Worm (Caenorhabditis elegans): Measurements from ENCODE around the gene K02D10.3.

The K02D10.3 gene

ce11 chrIII:8737391-8737790 is 34.4 kb downstream of the K02D10.3 start:
- TF ChIP-seq ceh-45 (GFP tag; IDR thresholded peaks at IDR 0.05) (no peak), hlh-13 (GFP tag; optimal IDR thresholded peaks at IDR 0.05) (no peak), hlh-6 (tag; optimal IDR thresholded peaks at IDR 0.05) (no peak), pax-1 (tag; optimal IDR thresholded peaks at IDR 0.05) (no peak), elt-2 (tag; optimal IDR thresholded peaks at IDR 0.05) (no peak), syd-9 (tag; optimal IDR thresholded peaks at IDR 0.05) (no peak), unc-42 (tag; optimal IDR thresholded peaks at IDR 0.05) (peak; percentile 87), ceh-22 (tag; optimal IDR thresholded peaks at IDR 0.05) (no peak)

ce11 chrIII:8734327-8734885 is 37.3 kb downstream of the K02D10.3 start:
- TF ChIP-seq ceh-34 (tag; optimal IDR thresholded peaks at IDR 0.05) (peak; percentile 15), unc-55 (GFP tag; optimal IDR thresholded peaks at IDR 0.05) (peak; percentile 2), zip-5 (tag; optimal IDR thresholded peaks at IDR 0.05) (no peak), pqm-1 (tag; optimal IDR thresholded peaks at IDR 0.05) (no peak), ceh-18 (tag; optimal IDR thresholded peaks at IDR 0.05) (peak; percentile 72), ceh-31 (tag; optimal IDR thresholded peaks at IDR 0.05) (peak; percentile 2)

ce11 chrIII:8733667-8734066 is 38.1 kb downstream of the K02D10.3 start:
- TF ChIP-seq C08G9.2 (tag; optimal IDR thresholded peaks at IDR 0.05) (no peak), lim-6 (tag; optimal IDR thresholded peaks at IDR 0.05) (no peak), elt-2 (tag; optimal IDR thresholded peaks at IDR 0.05) (peak; percentile 78)

- TF ChIP-seq hlh-13 (GFP tag; optimal IDR thresholded peaks at IDR 0.05) (no peak), zip-5 (tag; optimal IDR thresholded peaks at IDR 0.05) (no peak), Y22D7AL.16 (tag; optimal IDR thresholded peaks at IDR 0.05) (no peak), nfya-1 (tag; optimal IDR thresholded peaks at IDR 0.05) (no peak), pha-4 (tag; optimal IDR thresholded peaks at IDR 0.05) (no peak), ama-1 (optimal IDR thresholded peaks at IDR 0.05) (no peak), madf-2 (tag; optimal IDR thresholded peaks at IDR 0.05) (no peak), ceh-30 (tag; optimal IDR thresholded peaks at IDR 0.05) (no peak), F13H6.1 (tag; optimal IDR thresholded peaks at IDR 0.05) (no peak), pros-1 (tag; optimal IDR thresholded peaks at IDR 0.05) (no peak), ceh-18 (tag; optimal IDR thresholded peaks at IDR 0.05) (no peak), ahr-1 (tag; optimal IDR thresholded peaks at IDR 0.05) (no peak), dve-1 (tag; optimal IDR thresholded peaks at IDR 0.05) (no peak)
Observed at ce11 chrIII:8733237-8733636, 38.5 kb downstream of the K02D10.3 start.

ce11 chrIII:8731973-8732372 is 39.8 kb downstream of the K02D10.3 start:
- TF ChIP-seq hlh-30 (tag; optimal IDR thresholded peaks at IDR 0.05; ENCODE audit: insufficient read depth) (no peak), ztf-16 (tag; optimal IDR thresholded peaks at IDR 0.05) (no peak), C38D4.7 (GFP tag; optimal IDR thresholded peaks at IDR 0.05) (no peak), ttx-3 (tag; optimal IDR thresholded peaks at IDR 0.05) (no peak)

ce11 chrIII:8731310-8731709 is 40.4 kb downstream of the K02D10.3 start, which contains the start of gene ZK370.4:
Gene ZK370.4, minus strand, starts transcription at chrIII:8731410.
- TF ChIP-seq pqm-1 (tag; optimal IDR thresholded peaks at IDR 0.05) (no peak), npax-4 (tag; optimal IDR thresholded peaks at IDR 0.05) (no peak), ceh-45 (GFP tag; IDR thresholded peaks at IDR 0.05) (no peak), eyg-1 (tag; optimal IDR thresholded peaks at IDR 0.05) (no peak), pha-4 (tag; optimal IDR thresholded peaks at IDR 0.05) (no peak), hlh-6 (tag; optimal IDR thresholded peaks at IDR 0.05) (no peak), pax-1 (tag; optimal IDR thresholded peaks at IDR 0.05) (no peak), fax-1 (tag; optimal IDR thresholded peaks at IDR 0.05) (no peak), gmeb-2 (tag; optimal IDR thresholded peaks at IDR 0.05) (no peak), ceh-30 (tag; optimal IDR thresholded peaks at IDR 0.05) (no peak), K02D7.2 (tag; optimal IDR thresholded peaks at IDR 0.05) (no peak)
